Worm (Caenorhabditis elegans) whole organism, L1 larva: Measurements from ENCODE around the gene srh-112.

Source experiments
- ceh-63 ChIP-seq: fragments of 200-800 bp; sonication (Bioruptor generic); optimal IDR thresholded peaks from 2 replicates; lab custom pipeline; 2018; ENCODE audit warnings: mild to moderate bottlenecking, missing genetic modification characterization, missing compliant biosample characterization
- fkh-8 ChIP-seq: sonication (generic microtip); optimal IDR thresholded peaks from 2 replicates; lab custom pipeline; 2016; ENCODE audit warnings: mild to moderate bottlenecking, missing genetic modification characterization, missing compliant biosample characterization
- hlh-4 ChIP-seq: sonication (generic microtip); optimal IDR thresholded peaks from 2 replicates; lab custom pipeline; 2016; ENCODE audit warnings: mild to moderate bottlenecking, missing genetic modification characterization, missing compliant biosample characterization
- mdl-1 ChIP-seq, 2 experiments: fragments of 150-350 bp; optimal IDR thresholded peaks; 2 replicates each; lab custom pipeline; 2014 to 2017; ENCODE audit warnings: missing biosample characterization in 2 of 2, missing genetic modification characterization in 2 of 2, inconsistent platforms in 1 of 2
- snpc-4 ChIP-seq: fragments of 150-350 bp; optimal IDR thresholded peaks from 2 replicates; lab custom pipeline; 2014; ENCODE audit warnings: missing biosample characterization, missing genetic modification characterization
- sptf-1 ChIP-seq: fragments of 150-350 bp; optimal IDR thresholded peaks from 2 replicates; lab custom pipeline; 2014; ENCODE audit warnings: missing biosample characterization, missing genetic modification characterization
- unc-86 ChIP-seq: sonication (generic microtip); optimal IDR thresholded peaks from 2 replicates; lab custom pipeline; 2016; ENCODE audit warnings: missing genetic modification characterization, missing compliant biosample characterization

ce11 chrV:17198926-17199325, 27.1 kb downstream of the srh-112 start, which contains the start of gene srz-96:
- no peak for TF ChIP-seq ceh-63 (GFP tag; lab: Kevin White, UChicago)
- TF ChIP-seq mdl-1 (tag; optimal IDR thresholded peaks at IDR 0.05; lab: Kevin White, UChicago), result no peak
- no peak for TF ChIP-seq unc-86 (tag; lab: Kevin White, UChicago)
- TF ChIP-seq hlh-4, result no peak
- no peak for TF ChIP-seq sptf-1 (tag; lab: Kevin White, UChicago)
- TF ChIP-seq fkh-8 (tag; lab: Kevin White, UChicago), result no peak
- TF ChIP-seq snpc-4 (tag; lab: Kevin White, UChicago), result no peak
